Fruit fly (Drosophila melanogaster): ENCODE results near the gene CG2246.

dm6 chr3R:30567215-30567614 lies 34.1 kb downstream of the CG2246 start:
- no peak for TF ChIP-seq CG1620 (GFP tag; optimal IDR thresholded peaks at IDR 0.05)
- TF ChIP-seq CG12768 (GFP tag; optimal IDR thresholded peaks at IDR 0.05) = no peak
- no peak for TF ChIP-seq ovo (GFP tag; optimal IDR thresholded peaks at IDR 0.05)
- TF ChIP-seq Crg-1 (GFP tag; optimal IDR thresholded peaks at IDR 0.05) = no peak
- no peak for TF ChIP-seq toe (GFP tag; optimal IDR thresholded peaks at IDR 0.05)
- no peak for TF ChIP-seq CG14711 (tag; optimal IDR thresholded peaks at IDR 0.05)
- TF ChIP-seq Mnt (GFP tag; optimal IDR thresholded peaks at IDR 0.05) = no peak
- no peak for TF ChIP-seq Clk (GFP tag; optimal IDR thresholded peaks at IDR 0.05)
- TF ChIP-seq kay (GFP tag; ENCODE audit: borderline replicate concordance) = no peak
- no peak for TF ChIP-seq CG7101 (tag; optimal IDR thresholded peaks at IDR 0.05)
- TF ChIP-seq CG7045 (GFP tag; optimal IDR thresholded peaks at IDR 0.05) = no peak
- TF ChIP-seq tj (GFP tag; optimal IDR thresholded peaks at IDR 0.05) = no peak

Measured in whole organism, adult.